Worm (Caenorhabditis elegans) whole organism, young adult: ENCODE data around the gene ZK617.26.
A peak's percentile ranks its signal among the peaks of the same experiment; 100 is the strongest.

Experiments
- B0261.1 ChIP-seq: sonication (generic microtip); optimal IDR thresholded peaks from 2 replicates; lab custom pipeline; 2016; ENCODE audit warnings: mild to moderate bottlenecking, missing genetic modification characterization, moderate library complexity, missing compliant biosample characterization
- F10E7.11 ChIP-seq: sonication (generic microtip); optimal IDR thresholded peaks from 2 replicates; lab custom pipeline; 2017; ENCODE audit warnings: mild to moderate bottlenecking, missing genetic modification characterization, moderate library complexity, missing compliant biosample characterization
- F33H1.4 ChIP-seq: fragments of 200-800 bp; sonication (Bioruptor generic); IDR thresholded peaks from 2 replicates; pipeline ENCODE4 v1.3.6; 2022; ENCODE audit warnings: missing genetic modification reagents, missing genetic modification characterization, missing compliant biosample characterization
- F57A8.1 ChIP-seq: fragments of 200-800 bp; sonication (Bioruptor generic); optimal IDR thresholded peaks from 2 replicates; lab custom pipeline; 2018; ENCODE audit warnings: mild to moderate bottlenecking, missing genetic modification characterization, moderate library complexity, missing compliant biosample characterization
- K12H6.12 ChIP-seq: fragments of 200-800 bp; sonication (Bioruptor generic); optimal IDR thresholded peaks from 2 replicates; lab custom pipeline; 2018; ENCODE audit warnings: mild to moderate bottlenecking, missing genetic modification characterization, missing compliant biosample characterization
- T07F8.4 ChIP-seq: sonication (generic microtip); optimal IDR thresholded peaks from 2 replicates; lab custom pipeline; 2016; ENCODE audit warnings: mild to moderate bottlenecking, missing genetic modification characterization, moderate library complexity, missing compliant biosample characterization
- T26A5.8 ChIP-seq: sonication (generic microtip); optimal IDR thresholded peaks from 2 replicates; lab custom pipeline; 2016; ENCODE audit warnings: missing genetic modification characterization, missing compliant biosample characterization
- Y53F4B.3 ChIP-seq: fragments of 200-800 bp; sonication (Bioruptor generic); IDR thresholded peaks from 2 replicates; pipeline ENCODE4 v1.3.6; 2022; ENCODE audit warnings: missing genetic modification reagents, missing genetic modification characterization, missing compliant biosample characterization
- Y95B8A.8 ChIP-seq: fragments of 200-800 bp; sonication (Bioruptor generic); IDR thresholded peaks from 2 replicates; pipeline ENCODE4 v1.3.6; 2022; ENCODE audit warnings: missing genetic modification reagents, missing genetic modification characterization, missing compliant biosample characterization
- akir-1 ChIP-seq: fragments of 200-800 bp; sonication (Bioruptor generic); optimal IDR thresholded peaks from 2 replicates; lab custom pipeline; 2018; ENCODE audit warnings: mild to moderate bottlenecking, missing genetic modification characterization, moderate library complexity, missing compliant biosample characterization
- aptf-2 ChIP-seq: fragments of 200-800 bp; sonication (Bioruptor generic); conservative IDR thresholded peaks from 2 replicates; pipeline ENCODE4 v1.3.6; 2022; ENCODE audit warnings: missing genetic modification reagents, missing genetic modification characterization, missing compliant biosample characterization
- atf-7 ChIP-seq: sonication (generic microtip); optimal IDR thresholded peaks from 2 replicates; lab custom pipeline; 2017; ENCODE audit warnings: mild to moderate bottlenecking, missing genetic modification characterization, missing compliant biosample characterization
- attf-5 ChIP-seq: fragments of 200-800 bp; sonication (Bioruptor generic); optimal IDR thresholded peaks from 2 replicates; lab custom pipeline; 2018; ENCODE audit warnings: mild to moderate bottlenecking, missing genetic modification characterization, missing compliant biosample characterization
- bed-1 ChIP-seq: fragments of 200-800 bp; sonication (Bioruptor generic); IDR thresholded peaks from 2 replicates; pipeline ENCODE4 v1.3.6; 2022; ENCODE audit warnings: missing genetic modification reagents, missing genetic modification characterization, missing compliant biosample characterization
- ceh-58 ChIP-seq: fragments of 200-800 bp; sonication (Bioruptor generic); IDR thresholded peaks from 2 replicates; pipeline ENCODE4 v1.3.6; 2022; ENCODE audit warnings: missing genetic modification characterization, missing compliant biosample characterization
- die-1 ChIP-seq: sonication (generic microtip); optimal IDR thresholded peaks from 2 replicates; lab custom pipeline; 2016; ENCODE audit warnings: missing genotype, mild to moderate bottlenecking, missing genetic modification characterization, missing compliant biosample characterization
- dox-1 ChIP-seq: fragments of 200-800 bp; sonication (Bioruptor generic); IDR thresholded peaks from 2 replicates; pipeline ENCODE4 v1.3.6; 2022; ENCODE audit warnings: missing genetic modification reagents, missing genetic modification characterization, missing compliant biosample characterization
- dpff-1 ChIP-seq: sonication (generic microtip); optimal IDR thresholded peaks from 2 replicates; lab custom pipeline; 2017; ENCODE audit warnings: mild to moderate bottlenecking, missing genetic modification characterization, missing compliant biosample characterization
- egrh-3 ChIP-seq: fragments of 200-800 bp; sonication (Bioruptor generic); IDR thresholded peaks from 2 replicates; pipeline ENCODE4 v1.3.6; 2022; ENCODE audit warnings: missing genetic modification reagents, missing genetic modification characterization, missing compliant biosample characterization
- ekl-4 ChIP-seq: fragments of 200-800 bp; sonication (Bioruptor generic); IDR thresholded peaks from 2 replicates; pipeline ENCODE4 v1.3.6; 2022; ENCODE audit warnings: missing genetic modification reagents, missing genetic modification characterization, missing compliant biosample characterization
- him-1 ChIP-seq: sonication (generic microtip); optimal IDR thresholded peaks from 2 replicates; lab custom pipeline; 2016; ENCODE audit warnings: missing genotype, missing genetic modification reagents, missing genetic modification characterization, missing compliant biosample characterization
- hmg-1.2 ChIP-seq: fragments of 200-800 bp; sonication (Bioruptor generic); IDR thresholded peaks from 2 replicates; pipeline ENCODE4 v1.3.6; 2022; ENCODE audit warnings: missing genetic modification reagents, missing genetic modification characterization, missing compliant biosample characterization
- let-607 ChIP-seq, 2 experiments: fragments of 200-800 bp in 1 of 2; sonication (Bioruptor generic) in 1 of 2; sonication (generic microtip) in 1 of 2; optimal IDR thresholded peaks; 2 replicates each; lab custom pipeline; 2016 to 2018; ENCODE audit warnings: mild to moderate bottlenecking in 2 of 2, missing compliant biosample characterization in 2 of 2, missing genetic modification characterization in 2 of 2, moderate library complexity in 2 of 2, missing genotype in 1 of 2
- lin-26 ChIP-seq: fragments of 200-800 bp; sonication (Bioruptor generic); IDR thresholded peaks from 2 replicates; pipeline ENCODE4 v1.3.6; 2022; ENCODE audit warnings: missing genetic modification reagents, missing genetic modification characterization, missing compliant biosample characterization
- mel-28 ChIP-seq: sonication (generic microtip); optimal IDR thresholded peaks from 2 replicates; lab custom pipeline; 2016; ENCODE audit warnings: borderline replicate concordance, mild to moderate bottlenecking, missing genetic modification characterization, missing compliant biosample characterization
- mes-4 ChIP-seq: sonication (generic microtip); optimal IDR thresholded peaks from 2 replicates; lab custom pipeline; 2016; ENCODE audit warnings: missing genotype, missing genetic modification characterization, missing compliant biosample characterization
- nfya-1 ChIP-seq: sonication (generic microtip); optimal IDR thresholded peaks from 2 replicates; lab custom pipeline; 2017; ENCODE audit warnings: antibody characterized with exemption, missing compliant biosample characterization, missing genetic modification characterization, borderline replicate concordance; ENCODE audit not compliant: insufficient read depth
- nfya-2 ChIP-seq: fragments of 200-800 bp; sonication (Bioruptor generic); IDR thresholded peaks from 2 replicates; pipeline ENCODE4 v1.3.6; 2022; ENCODE audit warnings: missing genetic modification reagents, missing genetic modification characterization, missing compliant biosample characterization
- nhr-80 ChIP-seq: sonication (generic microtip); optimal IDR thresholded peaks from 2 replicates; lab custom pipeline; 2016; ENCODE audit warnings: missing genetic modification characterization, missing compliant biosample characterization
- nhr-90 ChIP-seq: sonication (generic microtip); optimal IDR thresholded peaks from 2 replicates; lab custom pipeline; 2016; ENCODE audit warnings: missing genotype, mild to moderate bottlenecking, missing genetic modification characterization, missing compliant biosample characterization
- pbrm-1 ChIP-seq: fragments of 200-800 bp; sonication (Bioruptor generic); IDR thresholded peaks from 2 replicates; pipeline ENCODE4 v1.3.6; 2022; ENCODE audit warnings: missing genetic modification reagents, missing genetic modification characterization, missing compliant biosample characterization
- snpc-4 ChIP-seq, 5 experiments: fragments of 150-350 bp in 1 of 5; sonication (generic microtip) in 4 of 5; optimal IDR thresholded peaks; 2 replicates each; lab custom pipeline; 2014 to 2018; ENCODE audit warnings: missing genetic modification characterization in 5 of 5, missing biosample characterization in 3 of 5, antibody characterized with exemption in 2 of 5, mild to moderate bottlenecking in 2 of 5, missing compliant biosample characterization in 2 of 5, missing genotype in 2 of 5, moderate library complexity in 2 of 5, missing genetic modification reagents in 1 of 5
- somi-1 ChIP-seq: fragments of 200-800 bp; sonication (Bioruptor generic); optimal IDR thresholded peaks from 2 replicates; lab custom pipeline; 2018; ENCODE audit warnings: mild to moderate bottlenecking, missing genetic modification characterization, missing compliant biosample characterization
- tbx-9 ChIP-seq: sonication (generic microtip); optimal IDR thresholded peaks from 2 replicates; lab custom pipeline; 2016; ENCODE audit warnings: borderline replicate concordance, missing genetic modification characterization, inconsistent platforms, missing compliant biosample characterization
- unc-62 ChIP-seq: fragments of 150-350 bp; optimal IDR thresholded peaks from 2 replicates; lab custom pipeline; 2014; ENCODE audit warnings: missing biosample characterization, missing genetic modification reagents, missing genetic modification characterization
- xnd-1 ChIP-seq: sonication (generic microtip); optimal IDR thresholded peaks from 2 replicates; lab custom pipeline; 2016; ENCODE audit warnings: missing genotype, missing genetic modification reagents, missing genetic modification characterization, missing compliant biosample characterization
- zfh-2 ChIP-seq: fragments of 200-800 bp; sonication (Bioruptor generic); conservative IDR thresholded peaks from 2 replicates; pipeline ENCODE4 v1.3.6; 2022; ENCODE audit warnings: missing genetic modification reagents, missing genetic modification characterization, missing compliant biosample characterization
- ztf-22 ChIP-seq: fragments of 200-800 bp; sonication (Bioruptor generic); optimal IDR thresholded peaks from 2 replicates; lab custom pipeline; 2018; ENCODE audit warnings: mild to moderate bottlenecking, missing genetic modification characterization, moderate library complexity, missing compliant biosample characterization
- ztf-6 ChIP-seq: fragments of 200-800 bp; sonication (Bioruptor generic); IDR thresholded peaks from 2 replicates; pipeline ENCODE4 v1.3.6; 2022; ENCODE audit warnings: missing genetic modification reagents, missing genetic modification characterization, missing compliant biosample characterization

Gene ZK617.26

DNA sequence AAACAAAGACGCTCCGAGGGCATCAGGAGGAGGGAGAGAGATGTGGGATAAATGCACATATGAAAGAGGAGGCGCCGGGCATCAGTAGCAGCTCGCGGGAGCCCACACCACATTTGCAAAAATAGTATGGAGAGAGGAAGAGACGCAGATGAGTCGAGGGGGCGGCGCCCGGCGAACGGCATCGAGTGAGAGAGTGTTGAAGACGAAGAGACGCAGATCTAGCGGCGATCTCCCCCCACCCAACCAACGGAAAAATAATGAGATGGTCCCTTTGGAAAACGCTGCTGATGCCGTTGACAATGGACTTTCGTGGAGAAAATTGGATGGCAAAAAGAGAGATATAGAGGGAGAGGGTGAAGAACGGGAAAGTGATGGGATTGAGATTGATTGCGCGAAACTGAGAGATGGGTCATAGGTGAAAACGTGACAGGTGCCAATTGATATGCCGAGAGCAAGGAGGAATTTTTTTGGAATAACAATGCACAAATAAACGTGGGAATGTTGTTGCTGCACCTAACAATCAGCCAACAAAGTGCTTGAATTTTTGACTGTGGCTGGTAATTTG, 1.8 kb upstream of the ZK617.26 start:
- TF ChIP-seq T07F8.4 (tag; lab: Kevin White, UChicago) = no peak
- peak; percentile 4 for TF ChIP-seq K12H6.12 (tag; lab: Kevin White, UChicago)
- TF ChIP-seq hmg-1.2 (GFP tag; lab: Robert Waterston, UW) = peak; percentile 85
- peak; percentile 93 for TF ChIP-seq zfh-2 (GFP tag; lab: Robert Waterston, UW)

ce11 chrIV:12010377-12010776, 382 bp downstream of the ZK617.26 start:
- TF ChIP-seq die-1 (tag; lab: Kevin White, UChicago) (no peak), hmg-1.2 (GFP tag; lab: Robert Waterston, UW) (0 out of 2 replicates have a peak, but pooled peaks have one; percentile 14), bed-1 (GFP tag; lab: Robert Waterston, UW) (no peak), unc-62 (no peak), attf-5 (GFP tag; lab: Kevin White, UChicago) (peak; percentile 15), somi-1 (GFP tag; lab: Kevin White, UChicago) (peak; percentile 26), akir-1 (no peak), pbrm-1 (GFP tag; lab: Robert Waterston, UW) (no peak), egrh-3 (peak; percentile 68; the same call in 1 of the 2 replicates), F33H1.4 (GFP tag; lab: Robert Waterston, UW) (no peak), ztf-22 (peak; percentile 6), zfh-2 (GFP tag; lab: Robert Waterston, UW) (peak; percentile 97)

- TF ChIP-seq atf-7 (tag; lab: Kevin White, UChicago) (no peak), somi-1 (GFP tag; lab: Kevin White, UChicago) (peak; percentile 50)
Observed at ce11 chrIV:12009046-12009674, 1.6 kb downstream of the ZK617.26 start.

DNA sequence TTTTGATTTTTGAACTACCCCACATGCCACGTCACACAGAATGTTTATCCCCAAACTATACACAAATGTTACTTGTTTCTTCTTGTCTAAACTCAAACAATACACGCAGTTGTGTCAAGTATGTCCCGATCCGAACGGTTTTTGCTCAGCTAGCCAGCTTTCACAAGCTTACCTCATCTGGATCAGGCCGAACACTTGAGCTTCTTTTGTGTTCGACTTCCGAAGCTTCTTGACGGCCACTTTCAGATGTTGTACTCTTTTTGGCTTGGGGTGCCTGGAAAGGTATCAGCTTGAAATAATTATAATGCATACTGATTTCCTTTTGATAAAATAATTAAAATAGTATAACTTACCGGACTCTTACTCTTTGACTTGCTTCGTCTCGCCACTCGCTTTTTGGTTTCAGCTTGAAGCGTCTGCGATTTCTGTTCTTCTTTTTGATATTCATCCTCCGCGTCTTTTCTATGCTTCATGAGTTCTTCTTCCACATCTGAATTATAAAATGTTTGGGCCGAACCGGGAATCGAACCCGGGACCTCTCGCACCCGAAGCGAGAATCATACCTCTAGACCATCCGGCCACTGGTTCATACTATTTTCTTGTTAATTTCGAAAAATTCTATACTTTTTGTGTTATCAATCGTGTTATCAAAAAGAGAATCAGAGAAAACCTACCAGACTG, 5.5 kb downstream of the ZK617.26 start:
- TF ChIP-seq zfh-2 (GFP tag; lab: Robert Waterston, UW) (no peak), mes-4 (tag; lab: Kevin White, UChicago) (no peak), Y53F4B.3 (GFP tag; lab: Robert Waterston, UW) (no peak), tbx-9 (tag; lab: Kevin White, UChicago) (no peak), ekl-4 (GFP tag; lab: Robert Waterston, UW) (no peak), dox-1 (GFP tag; lab: Robert Waterston, UW) (peak; percentile 48; the same call in 1 of the 2 replicates), nhr-90 (tag; lab: Kevin White, UChicago) (peak; percentile 67), mel-28 (tag; lab: Kevin White, UChicago) (no peak), snpc-4 (GFP tag; optimal IDR thresholded peaks at IDR 0.05; lab: Kevin White, UChicago) (peak; percentile 37), snpc-4 (tag; optimal IDR thresholded peaks at IDR 0.05; lab: Kevin White, UChicago) (peak in 3 of 4 experiments; percentile 14 to 70 (median 37)), lin-26 (GFP tag; lab: Robert Waterston, UW) (peak; percentile 80), him-1 (tag; lab: Kevin White, UChicago) (peak; percentile 69), nhr-80 (tag; lab: Kevin White, UChicago) (peak; percentile 32), ceh-58 (GFP tag; lab: Robert Waterston, UW) (no peak), egrh-3 (no peak), xnd-1 (no peak), let-607 (tag; optimal IDR thresholded peaks at IDR 0.05; lab: Kevin White, UChicago) (peak in 1 of 2 experiments; percentile 49), nfya-1 (tag; lab: Kevin White, UChicago) (no peak), atf-7 (tag; lab: Kevin White, UChicago) (no peak), T26A5.8 (tag; lab: Kevin White, UChicago) (no peak), ztf-6 (GFP tag; lab: Robert Waterston, UW) (no peak), dpff-1 (tag; lab: Kevin White, UChicago) (no peak), F10E7.11 (tag; lab: Kevin White, UChicago) (no peak), nfya-2 (GFP tag; lab: Robert Waterston, UW) (no peak), B0261.1 (tag; lab: Kevin White, UChicago) (peak; percentile 63), aptf-2 (no peak), die-1 (tag; lab: Kevin White, UChicago) (peak; percentile 62), F57A8.1 (GFP tag; lab: Kevin White, UChicago) (peak; percentile 30), Y95B8A.8 (GFP tag; lab: Robert Waterston, UW) (no peak)
